Worm (Caenorhabditis elegans) whole organism, L4 larva: ENCODE data around the gene hsp-110.

Source experiments
- D1046.2 ChIP-seq: fragments of 200-800 bp; sonication (Bioruptor generic); IDR thresholded peaks from 2 replicates; pipeline ENCODE4 v1.3.6; 2022; ENCODE audit warnings: missing genetic modification characterization, missing compliant biosample characterization
- F49E8.2 ChIP-seq: sonication (generic microtip); optimal IDR thresholded peaks from 2 replicates; lab custom pipeline; 2016; ENCODE audit warnings: missing compliant biosample characterization, mild to moderate bottlenecking, missing genetic modification characterization, borderline replicate concordance
- ama-1 ChIP-seq: fragments of 150-350 bp; optimal IDR thresholded peaks from 2 replicates; lab custom pipeline; 2014; ENCODE audit warnings: inconsistent platforms, mixed read lengths
- ceh-82 ChIP-seq: sonication (generic microtip); optimal IDR thresholded peaks from 2 replicates; lab custom pipeline; 2017; ENCODE audit warnings: missing biosample characterization, missing genetic modification characterization
- ces-1 ChIP-seq: fragments of 150-350 bp; sonication (generic microtip); optimal IDR thresholded peaks from 4 replicates; lab custom pipeline; 2014; ENCODE audit warnings: missing biosample characterization, missing genetic modification reagents, missing genetic modification characterization
- daf-12 ChIP-seq: fragments of 150-350 bp; optimal IDR thresholded peaks from 2 replicates; lab custom pipeline; 2014; ENCODE audit warnings: missing biosample characterization, missing genetic modification reagents, missing genetic modification characterization
- lin-13 ChIP-seq: fragments of 150-350 bp; optimal IDR thresholded peaks from 2 replicates; lab custom pipeline; 2014; ENCODE audit warnings: missing biosample characterization, missing genetic modification reagents, missing genetic modification characterization
- lin-15B ChIP-seq: fragments of 150-350 bp; sonication (generic microtip); optimal IDR thresholded peaks from 3 replicates; lab custom pipeline; 2014; ENCODE audit warnings: missing biosample characterization, missing genetic modification characterization
- lin-29 ChIP-seq: fragments of 200-800 bp; sonication (Bioruptor generic); IDR thresholded peaks from 2 replicates; pipeline ENCODE4 v1.3.6; 2022; ENCODE audit warnings: missing genetic modification reagents, missing genetic modification characterization, missing compliant biosample characterization
- mxl-3 ChIP-seq: fragments of 200-800 bp; sonication (Bioruptor generic); optimal IDR thresholded peaks from 2 replicates; lab custom pipeline; 2018; ENCODE audit warnings: mild to moderate bottlenecking, missing genetic modification characterization, missing compliant biosample characterization
- nhr-237 ChIP-seq: sonication (generic microtip); optimal IDR thresholded peaks from 2 replicates; lab custom pipeline; 2017; ENCODE audit warnings: missing biosample characterization, missing genetic modification characterization
- spr-3 ChIP-seq: fragments of 200-800 bp; sonication (Bioruptor generic); optimal IDR thresholded peaks from 2 replicates; lab custom pipeline; 2018; ENCODE audit warnings: mild to moderate bottlenecking, missing genetic modification characterization, missing compliant biosample characterization
- zag-1 ChIP-seq: fragments of 150-350 bp; optimal IDR thresholded peaks from 2 replicates; lab custom pipeline; 2014; ENCODE audit warnings: missing biosample characterization, missing genetic modification characterization
- ztf-11 ChIP-seq: fragments of 150-350 bp; optimal IDR thresholded peaks from 2 replicates; lab custom pipeline; 2014; ENCODE audit warnings: missing biosample characterization, missing genetic modification characterization

DNA sequence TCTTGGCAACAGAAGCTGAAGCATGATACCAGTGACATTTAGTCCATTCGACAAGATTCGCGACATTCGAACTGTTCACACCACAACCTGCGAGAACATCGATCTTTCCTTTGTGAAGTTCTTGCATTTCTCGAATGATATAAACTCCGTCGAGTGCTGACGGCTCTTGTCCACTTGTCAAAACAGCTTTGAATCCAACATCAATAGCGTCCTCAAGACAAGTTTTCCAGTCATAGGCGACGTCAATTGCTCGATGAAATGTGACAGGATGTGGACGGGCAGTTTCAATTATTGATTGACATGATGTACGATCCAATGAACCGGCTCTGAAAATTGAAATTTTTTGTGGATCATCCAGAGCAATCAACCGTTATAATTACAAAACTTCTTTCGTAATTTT, 44.1 kb downstream of the hsp-110 start:
- TF ChIP-seq D1046.2 (no peak), ceh-82 (tag; lab: Kevin White, UChicago) (no peak), lin-13 (GFP tag; lab: Kevin White, UChicago) (no peak), ama-1 (lab: Kevin White, UChicago) (no peak), ces-1 (GFP tag; lab: Kevin White, UChicago) (no peak), mxl-3 (GFP tag; lab: Kevin White, UChicago) (no peak), nhr-237 (no peak), lin-29 (GFP tag; lab: Robert Waterston, UW) (no peak), daf-12 (tag; lab: Kevin White, UChicago) (no peak), spr-3 (no peak), zag-1 (tag; lab: Kevin White, UChicago) (no peak), ztf-11 (tag; lab: Kevin White, UChicago) (no peak), F49E8.2 (tag; lab: Kevin White, UChicago) (no peak), lin-15B (tag; lab: Kevin White, UChicago) (no peak)
